Fruit fly (Drosophila melanogaster): ENCODE measurements around the gene CecC.

Gene CecC

DNA sequence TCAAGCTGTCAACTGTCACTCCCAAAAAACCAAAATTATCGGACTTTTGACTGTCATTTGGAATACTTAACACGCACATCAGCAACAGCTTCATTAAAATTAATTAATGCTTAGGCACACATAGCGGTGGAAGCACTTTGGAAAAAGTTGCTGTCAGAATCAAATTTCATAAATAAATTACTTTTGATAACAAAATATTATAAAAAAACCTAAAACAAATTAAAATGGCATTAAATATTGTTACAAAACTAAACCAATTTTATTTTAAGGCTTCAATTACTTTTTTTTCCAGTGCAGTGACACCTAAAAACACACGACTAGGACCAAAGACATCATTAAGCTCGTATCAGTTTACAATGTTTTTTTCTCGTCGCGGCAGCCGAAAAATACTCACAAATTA is 39.9 kb downstream of the CecC start:
- TF ChIP-seq CG17361 (GFP tag; IDR thresholded peaks at IDR 0.05) (0 out of 3 replicates have a peak, but pooled peaks have one; percentile 19), CG17328 (GFP tag; IDR thresholded peaks at IDR 0.05) (0 out of 2 replicates have a peak, but pooled peaks have one; percentile 13), HmgD (GFP tag; optimal IDR thresholded peaks at IDR 0.05) (no peak), Sox102F (GFP tag; optimal IDR thresholded peaks at IDR 0.05) (no peak), hkb (optimal IDR thresholded peaks at IDR 0.05) (no peak), hkb (GFP tag; IDR thresholded peaks at IDR 0.05) (0 out of 2 replicates have a peak, but pooled peaks have one; percentile 13), bsh (GFP tag; optimal IDR thresholded peaks at IDR 0.05) (peak in 1 of 2 experiments; percentile 14), tll (GFP tag; optimal IDR thresholded peaks at IDR 0.05) (no peak), CG6254 (GFP tag; optimal IDR thresholded peaks at IDR 0.05) (no peak), E2f1 (GFP tag; IDR thresholded peaks at IDR 0.05) (peak; percentile 27; the same call in 1 of the 2 replicates), vvl (GFP tag; IDR thresholded peaks at IDR 0.05) (peak; percentile 34; the same call in 1 of the 2 replicates), CG11504 (tag; optimal IDR thresholded peaks at IDR 0.05) (peak; percentile 16), prd (optimal IDR thresholded peaks at IDR 0.05) (no peak), prd (GFP tag; IDR thresholded peaks at IDR 0.05) (peak; percentile 41; the same call in 1 of the 3 replicates), CG18262 (tag; optimal IDR thresholded peaks at IDR 0.05) (peak; percentile 26), phol (tag; optimal IDR thresholded peaks at IDR 0.05) (peak; percentile 19), nmo (GFP tag; optimal IDR thresholded peaks at IDR 0.05) (peak; percentile 6), CG10979 (tag; optimal IDR thresholded peaks at IDR 0.05) (peak; percentile 7), dysf (GFP tag; IDR thresholded peaks at IDR 0.05) (0 out of 3 replicates have a peak, but pooled peaks have one; percentile 5), CG32772 (GFP tag; IDR thresholded peaks at IDR 0.05) (0 out of 2 replicates have a peak, but pooled peaks have one; percentile 21), Hr39 (optimal IDR thresholded peaks at IDR 0.05) (no peak), CG11085 (GFP tag; IDR thresholded peaks at IDR 0.05) (no peak), CG11696 (GFP tag; IDR thresholded peaks at IDR 0.05) (peak; percentile 36; the same call in 1 of the 2 replicates), sens (GFP tag) (peak; percentile 73), CG4424 (GFP tag; optimal IDR thresholded peaks at IDR 0.05) (no peak), lbe (GFP tag; optimal IDR thresholded peaks at IDR 0.05) (peak; percentile 7), CG2712 (tag; optimal IDR thresholded peaks at IDR 0.05) (peak; percentile 22), CG14710 (tag; optimal IDR thresholded peaks at IDR 0.05) (no peak), Xrp1 (GFP tag; IDR thresholded peaks at IDR 0.05) (0 out of 2 replicates have a peak, but pooled peaks have one; percentile 23), dmrt11E (tag; optimal IDR thresholded peaks at IDR 0.05) (peak; percentile 30), ci (GFP tag; IDR thresholded peaks at IDR 0.05) (0 out of 3 replicates have a peak, but pooled peaks have one; percentile 21), CG31441 (GFP tag; IDR thresholded peaks at IDR 0.05) (peak; percentile 31; the same call in 1 of the 2 replicates)

- no peak for TF ChIP-seq gro (GFP tag; optimal IDR thresholded peaks at IDR 0.05)
- no peak for TF ChIP-seq Fer1 (GFP tag; optimal IDR thresholded peaks at IDR 0.05)
- no peak for TF ChIP-seq CG10147 (GFP tag; optimal IDR thresholded peaks at IDR 0.05)
- 0 out of 2 replicates have a peak, but pooled peaks have one; percentile 24 for TF ChIP-seq CG31441 (GFP tag; IDR thresholded peaks at IDR 0.05)
- TF ChIP-seq corto (GFP tag; optimal IDR thresholded peaks at IDR 0.05) = peak; percentile 62
- TF ChIP-seq dmrt99B (tag; optimal IDR thresholded peaks at IDR 0.05) = peak; percentile 9
- TF ChIP-seq CHES-1-like (GFP tag; optimal IDR thresholded peaks at IDR 0.05) = no peak
- TF ChIP-seq bsh (GFP tag; optimal IDR thresholded peaks at IDR 0.05) = peak in 1 of 2 experiments; percentile 20
- TF ChIP-seq ap (GFP tag; IDR thresholded peaks at IDR 0.05) = 0 out of 2 replicates have a peak, but pooled peaks have one; percentile 4
- TF ChIP-seq Med (GFP tag) = peak; percentile 34
- TF ChIP-seq gem (tag; optimal IDR thresholded peaks at IDR 0.05) = peak; percentile 30
- TF ChIP-seq Gsc (GFP tag; IDR thresholded peaks at IDR 0.05) = no peak
- peak; percentile 24; the same call in 1 of the 2 replicates for TF ChIP-seq Xrp1 (GFP tag; IDR thresholded peaks at IDR 0.05)
- TF ChIP-seq CG10979 (tag; optimal IDR thresholded peaks at IDR 0.05) = no peak
- TF ChIP-seq CG10565 (GFP tag; optimal IDR thresholded peaks at IDR 0.05) = no peak
- TF ChIP-seq nom (GFP tag; optimal IDR thresholded peaks at IDR 0.05) = peak; percentile 40
- peak; percentile 28; the same call in 1 of the 2 replicates for TF ChIP-seq Drgx (GFP tag; IDR thresholded peaks at IDR 0.05)
- TF ChIP-seq onecut (GFP tag; IDR thresholded peaks at IDR 0.05) = no peak
- peak; percentile 28 for TF ChIP-seq Sox102F (GFP tag; optimal IDR thresholded peaks at IDR 0.05)
- peak; percentile 6 for TF ChIP-seq Blimp-1 (GFP tag; optimal IDR thresholded peaks at IDR 0.05)
- TF ChIP-seq CG2202 (tag; optimal IDR thresholded peaks at IDR 0.05) = no peak
- TF ChIP-seq lbe (GFP tag; optimal IDR thresholded peaks at IDR 0.05) = peak; percentile 93
- no peak for TF ChIP-seq CG11504 (tag; optimal IDR thresholded peaks at IDR 0.05)
- TF ChIP-seq CG1603 (tag; optimal IDR thresholded peaks at IDR 0.05) = peak; percentile 13
- TF ChIP-seq Mad (GFP tag; optimal IDR thresholded peaks at IDR 0.05) = no peak
Measured at dm6 chr3R:30257588-30257987, 41.3 kb downstream of the CecC start.

All from whole organism, embryonic.